Fruit fly (Drosophila melanogaster) whole organism, adult: Measurements from ENCODE around the gene Dnali1.

Experiments used
- CG11617 ChIP-seq: fragments of 200-800 bp; sonication (Bioruptor generic); optimal IDR thresholded peaks from 2 replicates; lab custom pipeline; 2017; ENCODE audit warnings: mild to moderate bottlenecking, missing biosample characterization, missing genetic modification reagents, missing genetic modification characterization
- CG12768 ChIP-seq: fragments of 200-800 bp; sonication (Bioruptor generic); optimal IDR thresholded peaks from 2 replicates; lab custom pipeline; 2017; ENCODE audit warnings: missing biosample characterization, missing genetic modification characterization, mild to moderate bottlenecking, moderate library complexity, missing genetic modification reagents
- CG14711 ChIP-seq: fragments of 200-800 bp; sonication (Bioruptor generic); optimal IDR thresholded peaks from 2 replicates; lab custom pipeline; 2018; ENCODE audit warnings: missing biosample characterization, mild to moderate bottlenecking, missing genetic modification characterization, moderate library complexity
- CG1620 ChIP-seq: fragments of 200-800 bp; sonication (Bioruptor generic); optimal IDR thresholded peaks from 2 replicates; lab custom pipeline; 2016; ENCODE audit warnings: missing biosample characterization, missing genetic modification characterization
- CG33017 ChIP-seq: fragments of 200-800 bp; sonication (Bioruptor generic); optimal IDR thresholded peaks from 2 replicates; lab custom pipeline; 2018; ENCODE audit warnings: missing biosample characterization, mild to moderate bottlenecking, missing genetic modification characterization, moderate library complexity
- CG5204 ChIP-seq: fragments of 200-800 bp; sonication (Bioruptor generic); optimal IDR thresholded peaks from 2 replicates; lab custom pipeline; 2016; ENCODE audit warnings: missing biosample characterization, missing genetic modification characterization
- CG7045 ChIP-seq: fragments of 200-800 bp; sonication (Bioruptor generic); optimal IDR thresholded peaks from 2 replicates; lab custom pipeline; 2017; ENCODE audit warnings: missing biosample characterization, mild to moderate bottlenecking, missing genetic modification characterization
- CG7101 ChIP-seq: fragments of 200-800 bp; sonication (Bioruptor generic); optimal IDR thresholded peaks from 2 replicates; lab custom pipeline; 2018; ENCODE audit warnings: missing biosample characterization, mild to moderate bottlenecking, missing genetic modification characterization, moderate library complexity
- Clk ChIP-seq: fragments of 200-800 bp; sonication (Bioruptor generic); optimal IDR thresholded peaks from 2 replicates; lab custom pipeline; 2017; ENCODE audit warnings: missing biosample characterization, missing genetic modification characterization
- Crg-1 ChIP-seq: fragments of 200-800 bp; sonication (Bioruptor generic); optimal IDR thresholded peaks from 2 replicates; lab custom pipeline; 2016; ENCODE audit warnings: missing biosample characterization, missing genetic modification characterization
- Hr96 ChIP-seq: fragments of 200-800 bp; sonication (Bioruptor generic); optimal IDR thresholded peaks from 2 replicates; lab custom pipeline; 2016; ENCODE audit warnings: missing biosample characterization, missing genetic modification characterization
- Mnt ChIP-seq: fragments of 200-800 bp; sonication (Bioruptor generic); optimal IDR thresholded peaks from 2 replicates; lab custom pipeline; 2016; ENCODE audit warnings: missing biosample characterization, mild to moderate bottlenecking, missing genetic modification characterization
- bab1 ChIP-seq: fragments of 200-800 bp; sonication (Bioruptor generic); optimal IDR thresholded peaks from 3 replicates; lab custom pipeline; 2019; ENCODE audit warnings: missing biosample characterization, mild to moderate bottlenecking, missing genetic modification characterization, moderate library complexity
- cic ChIP-seq: fragments of 200-800 bp; sonication (Bioruptor generic); optimal IDR thresholded peaks from 2 replicates; lab custom pipeline; 2017; ENCODE audit warnings: missing biosample characterization, mild to moderate bottlenecking, missing genetic modification characterization, moderate library complexity
- cnc ChIP-seq, 2 experiments: fragments of >200 bp; optimal IDR thresholded peaks; 2 replicates each; lab custom pipeline; 2017
- kay ChIP-seq: fragments of 200-800 bp; sonication (Bioruptor generic); peaks from one replicate; lab custom pipeline; 2016; ENCODE audit warnings: missing biosample characterization, missing genetic modification characterization, borderline replicate concordance
- ovo ChIP-seq: fragments of 200-800 bp; sonication (Bioruptor generic); optimal IDR thresholded peaks from 2 replicates; lab custom pipeline; 2016; ENCODE audit warnings: missing biosample characterization, missing genetic modification characterization
- pad ChIP-seq: fragments of 200-800 bp; sonication (Bioruptor generic); optimal IDR thresholded peaks from 3 replicates; lab custom pipeline; 2017; ENCODE audit warnings: missing biosample characterization, missing genetic modification characterization, mild to moderate bottlenecking, moderate library complexity, missing genetic modification reagents
- tj ChIP-seq: fragments of 200-800 bp; sonication (Bioruptor generic); optimal IDR thresholded peaks from 3 replicates; lab custom pipeline; 2017; ENCODE audit warnings: missing biosample characterization, mild to moderate bottlenecking, missing genetic modification characterization, moderate library complexity
- toe ChIP-seq: fragments of 200-800 bp; sonication (Bioruptor generic); optimal IDR thresholded peaks from 2 replicates; lab custom pipeline; 2016; ENCODE audit warnings: missing biosample characterization, missing genetic modification characterization

Dnali1 gene

DNA sequence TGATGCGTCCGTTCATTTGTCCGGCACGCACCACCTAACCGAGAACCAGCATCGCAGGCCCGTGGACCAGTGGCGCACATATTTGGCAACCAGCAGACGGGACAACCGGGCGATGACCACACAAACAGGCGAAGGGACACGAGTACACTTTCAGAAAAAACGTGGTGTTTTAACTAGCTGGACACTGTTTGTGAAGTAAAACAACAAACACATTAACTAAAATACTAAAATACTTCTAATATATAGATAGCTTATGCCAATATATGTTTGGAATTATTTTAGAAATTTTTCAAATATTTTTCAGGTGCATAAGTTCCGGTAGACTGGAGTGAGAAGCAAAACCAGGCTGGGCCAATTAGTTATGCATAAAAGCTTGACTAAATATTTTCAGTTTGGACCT lies 9.8 kb upstream of the Dnali1 start:
- TF ChIP-seq CG33017 = no peak
- no peak for TF ChIP-seq Crg-1 (GFP tag; lab: Kevin White, UChicago)
- TF ChIP-seq toe (GFP tag; lab: Kevin White, UChicago) = no peak
- TF ChIP-seq tj (GFP tag; lab: Kevin White, UChicago) = no peak
- no peak for TF ChIP-seq cic
- TF ChIP-seq cnc (optimal IDR thresholded peaks at IDR 0.05; lab: Kevin White, UChicago) = no peak
- TF ChIP-seq kay (GFP tag; lab: Kevin White, UChicago) = no peak
- TF ChIP-seq pad (GFP tag; lab: Kevin White, UChicago) = no peak
- TF ChIP-seq Clk = no peak
- no peak for TF ChIP-seq ovo (GFP tag; lab: Kevin White, UChicago)
- TF ChIP-seq CG14711 = no peak
- no peak for TF ChIP-seq CG7045 (GFP tag; lab: Kevin White, UChicago)
- no peak for TF ChIP-seq CG5204 (GFP tag; lab: Kevin White, UChicago)
- TF ChIP-seq Mnt (GFP tag; lab: Kevin White, UChicago) = no peak
- TF ChIP-seq CG1620 = no peak
- no peak for TF ChIP-seq CG11617 (GFP tag; lab: Kevin White, UChicago)
- no peak for TF ChIP-seq CG12768
- TF ChIP-seq Hr96 (GFP tag; lab: Kevin White, UChicago) = no peak

DNA sequence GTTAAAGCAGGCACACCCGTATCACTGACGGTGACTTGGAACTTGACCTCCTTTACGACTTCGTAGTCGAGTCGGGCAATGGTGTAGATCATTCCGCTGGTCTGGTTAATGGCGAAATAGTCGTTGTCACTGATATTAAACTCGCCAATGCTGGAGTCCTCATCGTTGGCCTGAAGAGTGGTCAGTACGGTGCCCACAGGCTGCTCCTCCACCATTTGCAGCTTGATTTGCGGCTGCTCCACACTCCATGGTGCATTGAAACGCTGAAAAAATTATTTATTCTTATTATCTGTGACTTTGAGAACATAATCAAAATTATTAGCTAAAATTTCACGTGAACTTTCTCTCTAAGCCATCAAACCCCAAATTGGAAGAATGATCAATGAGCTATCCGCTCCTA lies 4.2 kb upstream of the Dnali1 start, which contains the start of gene CG34307:
CG34307 (plus strand) TSS at position 301 of the 400 bp plus-strand sequence.
- no peak for TF ChIP-seq CG14711
- no peak for TF ChIP-seq cic
- TF ChIP-seq tj (GFP tag; lab: Kevin White, UChicago) = no peak
- TF ChIP-seq CG5204 (GFP tag; lab: Kevin White, UChicago) = no peak
- TF ChIP-seq Mnt (GFP tag; lab: Kevin White, UChicago) = no peak
- TF ChIP-seq ovo (GFP tag; lab: Kevin White, UChicago) = no peak
- TF ChIP-seq CG1620 = no peak
- no peak for TF ChIP-seq CG12768
- TF ChIP-seq cnc (optimal IDR thresholded peaks at IDR 0.05; lab: Kevin White, UChicago) = no peak
- no peak for TF ChIP-seq CG7045 (GFP tag; lab: Kevin White, UChicago)
- no peak for TF ChIP-seq Clk
- TF ChIP-seq toe (GFP tag; lab: Kevin White, UChicago) = no peak

DNA sequence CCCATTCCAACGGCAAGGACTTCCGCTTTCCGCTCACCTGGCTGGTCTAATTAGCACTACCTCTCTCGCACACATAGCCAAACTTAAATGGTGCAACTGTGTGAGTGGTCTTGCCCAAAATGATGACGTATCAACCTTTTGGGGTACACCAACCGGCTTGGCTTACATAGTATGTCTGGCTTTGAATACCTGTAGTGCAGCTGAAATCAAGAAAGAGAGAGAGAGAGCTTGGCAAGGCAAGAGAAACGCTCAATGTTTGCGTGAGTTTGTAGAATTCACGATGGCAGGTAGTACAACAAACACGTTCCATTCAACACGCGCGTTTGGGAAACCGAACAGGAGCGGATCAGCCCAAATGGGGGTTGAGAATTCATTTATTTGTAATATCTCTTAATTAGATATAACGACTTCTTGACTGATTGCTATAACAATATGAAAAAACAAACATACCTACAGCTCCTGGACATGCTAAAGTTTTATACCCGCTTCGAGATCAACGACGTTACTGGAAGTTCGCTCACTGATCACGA lies 5.0 kb downstream of the Dnali1 start:
- TF ChIP-seq CG12768 = no peak
- peak; percentile 6 for TF ChIP-seq CG14711
- TF ChIP-seq CG33017 = no peak
- peak; percentile 41 for TF ChIP-seq bab1 (GFP tag; lab: Kevin White, UChicago)
- TF ChIP-seq Mnt (GFP tag; lab: Kevin White, UChicago) = peak; percentile 45
- TF ChIP-seq tj (GFP tag; lab: Kevin White, UChicago) = peak; percentile 33
- TF ChIP-seq cic = peak; percentile 32
- peak; percentile 14 for TF ChIP-seq CG1620

DNA sequence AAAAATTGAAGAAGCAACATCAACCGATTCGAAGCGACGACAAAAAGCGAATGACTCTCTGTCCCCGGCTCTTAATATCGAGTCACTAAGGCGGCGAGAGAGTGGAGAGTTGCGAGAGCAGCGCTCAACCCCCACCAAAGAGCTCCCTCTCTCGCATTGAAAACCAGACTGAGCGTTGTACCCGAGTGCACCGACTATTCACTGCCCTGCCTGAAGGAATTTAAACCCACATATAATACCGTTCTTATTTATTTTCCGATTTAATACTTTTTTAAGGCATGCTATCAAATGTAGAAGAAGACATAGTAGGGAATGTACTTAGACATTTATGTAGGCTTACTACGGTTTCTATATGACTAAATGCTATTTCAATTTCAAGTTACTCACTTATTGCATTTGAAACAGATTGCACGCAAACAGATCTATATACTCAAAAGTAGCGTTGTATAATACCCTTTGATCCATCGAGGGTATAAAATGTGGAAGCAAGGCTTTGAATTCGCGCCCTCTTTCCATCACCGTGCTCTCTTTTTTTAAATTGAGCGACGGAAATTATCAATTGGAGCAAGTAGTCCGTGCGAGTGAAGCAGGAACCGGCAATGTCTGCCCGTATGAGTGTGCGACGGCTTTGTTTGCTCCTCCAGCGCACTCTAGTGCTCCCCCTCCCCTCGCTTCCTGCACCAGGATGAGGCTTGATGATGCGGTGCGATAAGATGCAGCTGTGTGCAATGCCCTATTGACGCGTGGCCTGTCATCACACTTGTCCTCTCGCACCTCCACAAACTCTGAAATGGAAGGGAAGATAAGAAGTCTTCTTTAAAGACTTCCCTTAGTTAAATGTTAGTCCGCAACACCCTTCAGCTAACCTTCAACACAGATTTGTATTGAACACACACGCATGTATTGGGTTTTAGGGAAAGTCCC lies 5.7 kb downstream of the Dnali1 start, which contains the start of gene mthl5:
mthl5 (minus strand) TSS at position 55 of the 924 bp plus-strand sequence.
- TF ChIP-seq Crg-1 (GFP tag; lab: Kevin White, UChicago) (peak; percentile 15), Hr96 (GFP tag; lab: Kevin White, UChicago) (peak; percentile 65), cnc (optimal IDR thresholded peaks at IDR 0.05; lab: Kevin White, UChicago) (no peak), pad (GFP tag; lab: Kevin White, UChicago) (peak; percentile 49), Clk (no peak), CG12768 (peak; percentile 52), CG7045 (GFP tag; lab: Kevin White, UChicago) (peak; percentile 61), tj (GFP tag; lab: Kevin White, UChicago) (no peak), kay (GFP tag; lab: Kevin White, UChicago) (peak; percentile 18), CG5204 (GFP tag; lab: Kevin White, UChicago) (no peak), CG1620 (no peak), cic (no peak), CG14711 (peak; percentile 48), CG11617 (GFP tag; lab: Kevin White, UChicago) (peak; percentile 23), bab1 (GFP tag; lab: Kevin White, UChicago) (no peak), Mnt (GFP tag; lab: Kevin White, UChicago) (peak; percentile 8), CG33017 (peak; percentile 61), ovo (GFP tag; lab: Kevin White, UChicago) (no peak), toe (GFP tag; lab: Kevin White, UChicago) (peak; percentile 10), CG7101 (tag; lab: Kevin White, UChicago) (peak; percentile 43)

DNA sequence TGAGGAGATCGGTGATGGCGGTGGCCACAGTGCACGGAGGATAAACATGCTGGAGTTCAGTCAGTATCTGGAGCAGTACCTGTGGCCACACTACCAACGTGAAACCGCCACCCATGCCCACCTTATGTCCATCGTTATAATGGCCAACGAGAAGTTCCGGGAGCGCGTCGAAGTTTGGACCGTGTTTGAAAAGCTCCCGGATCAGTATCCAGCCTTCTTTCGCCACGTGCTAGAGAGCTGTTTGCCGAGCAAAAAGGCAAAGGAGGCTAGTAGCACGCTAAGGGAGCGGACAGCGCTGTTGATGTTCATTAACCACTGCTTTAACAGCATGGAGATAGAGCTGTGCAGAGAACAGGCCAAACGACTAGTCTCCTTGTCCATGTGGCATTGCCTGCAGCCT lies 10.0 kb downstream of the Dnali1 start:
- no peak for TF ChIP-seq toe (GFP tag; lab: Kevin White, UChicago)
- TF ChIP-seq CG5204 (GFP tag; lab: Kevin White, UChicago) = no peak
- TF ChIP-seq cic = no peak
- no peak for TF ChIP-seq kay (GFP tag; lab: Kevin White, UChicago)
- no peak for TF ChIP-seq ovo (GFP tag; lab: Kevin White, UChicago)
- TF ChIP-seq CG7101 (tag; lab: Kevin White, UChicago) = no peak
- no peak for TF ChIP-seq CG11617 (GFP tag; lab: Kevin White, UChicago)
- no peak for TF ChIP-seq CG1620
- no peak for TF ChIP-seq Hr96 (GFP tag; lab: Kevin White, UChicago)
- TF ChIP-seq Mnt (GFP tag; lab: Kevin White, UChicago) = no peak
- no peak for TF ChIP-seq CG12768
- no peak for TF ChIP-seq CG33017
- no peak for TF ChIP-seq pad (GFP tag; lab: Kevin White, UChicago)
- no peak for TF ChIP-seq CG14711
- no peak for TF ChIP-seq cnc (optimal IDR thresholded peaks at IDR 0.05; lab: Kevin White, UChicago)
- no peak for TF ChIP-seq Clk
